Worm (Caenorhabditis elegans) whole organism, mixed stage, embryonic: Measurements from ENCODE around the gene rga-1.
A peak's percentile ranks its signal among the peaks of the same experiment; 100 is the strongest.

Experiments used
- M03D4.4 ChIP-seq: sonication (generic microtip); optimal IDR thresholded peaks from 2 replicates; lab custom pipeline; 2017; ENCODE audit warnings: mild to moderate bottlenecking, missing genetic modification characterization, missing compliant biosample characterization
- bed-3 ChIP-seq: fragments of 200-800 bp; sonication (Bioruptor generic); optimal IDR thresholded peaks from 3 replicates; lab custom pipeline; 2018; ENCODE audit warnings: mild to moderate bottlenecking, missing genetic modification characterization, moderate library complexity, missing compliant biosample characterization
- blmp-1 ChIP-seq: fragments of 150-350 bp; optimal IDR thresholded peaks from 2 replicates; lab custom pipeline; 2014; ENCODE audit warnings: missing biosample characterization, missing genetic modification characterization
- ceh-39 ChIP-seq: fragments of 150-350 bp; optimal IDR thresholded peaks from 2 replicates; lab custom pipeline; 2014; ENCODE audit warnings: missing biosample characterization, missing genetic modification characterization
- ceh-43 ChIP-seq: fragments of 200-800 bp; sonication (Bioruptor generic); optimal IDR thresholded peaks from 2 replicates; lab custom pipeline; 2018; ENCODE audit warnings: mild to moderate bottlenecking, missing genetic modification characterization, moderate library complexity, missing compliant biosample characterization
- ceh-83 ChIP-seq: fragments of 200-800 bp; sonication (Bioruptor generic); optimal IDR thresholded peaks from 2 replicates; lab custom pipeline; 2018; ENCODE audit warnings: mild to moderate bottlenecking, missing genetic modification characterization, missing compliant biosample characterization
- ces-1 ChIP-seq: fragments of 150-350 bp; optimal IDR thresholded peaks from 2 replicates; lab custom pipeline; 2014; ENCODE audit warnings: missing biosample characterization, missing genetic modification reagents, missing genetic modification characterization
- cnd-1 ChIP-seq: fragments of 200-800 bp; sonication (Bioruptor generic); optimal IDR thresholded peaks from 2 replicates; lab custom pipeline; 2018; ENCODE audit warnings: mild to moderate bottlenecking, missing genetic modification characterization, missing compliant biosample characterization
- drap-1 ChIP-seq: fragments of 200-800 bp; sonication (Bioruptor generic); optimal IDR thresholded peaks from 3 replicates; lab custom pipeline; 2018; ENCODE audit warnings: mild to moderate bottlenecking, missing genetic modification characterization, missing compliant biosample characterization
- elt-3 ChIP-seq: fragments of 150-350 bp; optimal IDR thresholded peaks from 2 replicates; lab custom pipeline; 2014; ENCODE audit warnings: missing biosample characterization, missing genetic modification characterization
- flh-1 ChIP-seq: fragments of 200-800 bp; sonication (Bioruptor generic); optimal IDR thresholded peaks from 2 replicates; lab custom pipeline; 2018; ENCODE audit warnings: mild to moderate bottlenecking, missing genetic modification characterization, moderate library complexity, missing compliant biosample characterization
- ham-2 ChIP-seq: fragments of 200-800 bp; sonication (Bioruptor generic); optimal IDR thresholded peaks from 2 replicates; lab custom pipeline; 2018; ENCODE audit warnings: mild to moderate bottlenecking, missing genetic modification characterization, missing compliant biosample characterization
- hlh-1 ChIP-seq: fragments of 150-350 bp; optimal IDR thresholded peaks from 2 replicates; lab custom pipeline; 2014; ENCODE audit warnings: missing biosample characterization, missing genetic modification reagents, missing genetic modification characterization
- lin-13 ChIP-seq: fragments of 150-350 bp; optimal IDR thresholded peaks from 2 replicates; lab custom pipeline; 2014; ENCODE audit warnings: missing biosample characterization, missing genetic modification characterization
- lin-32 ChIP-seq: fragments of 200-800 bp; sonication (Bioruptor generic); optimal IDR thresholded peaks from 2 replicates; lab custom pipeline; 2018; ENCODE audit warnings: mild to moderate bottlenecking, missing genetic modification characterization, missing compliant biosample characterization
- lsy-2 ChIP-seq: fragments of 150-350 bp; optimal IDR thresholded peaks from 2 replicates; lab custom pipeline; 2014; ENCODE audit warnings: missing biosample characterization, missing genetic modification characterization
- mab-5 ChIP-seq: fragments of 150-350 bp; optimal IDR thresholded peaks from 2 replicates; lab custom pipeline; 2014; ENCODE audit warnings: missing biosample characterization, missing genetic modification characterization
- mep-1 ChIP-seq: fragments of 150-350 bp; optimal IDR thresholded peaks from 2 replicates; lab custom pipeline; 2017; ENCODE audit warnings: missing biosample characterization, missing genetic modification reagents, missing genetic modification characterization, inconsistent platforms
- mls-2 ChIP-seq: sonication (generic microtip); optimal IDR thresholded peaks from 2 replicates; lab custom pipeline; 2016; ENCODE audit warnings: mild to moderate bottlenecking, missing genetic modification characterization, moderate library complexity, missing compliant biosample characterization
- nhr-12 ChIP-seq: fragments of 150-350 bp; optimal IDR thresholded peaks from 2 replicates; lab custom pipeline; 2014; ENCODE audit warnings: missing biosample characterization, missing genetic modification characterization
- nhr-237 ChIP-seq: fragments of 150-350 bp; optimal IDR thresholded peaks from 2 replicates; lab custom pipeline; 2014; ENCODE audit warnings: missing biosample characterization, missing genetic modification characterization
- nhr-28 ChIP-seq: fragments of 150-350 bp; optimal IDR thresholded peaks from 2 replicates; lab custom pipeline; 2014; ENCODE audit warnings: missing biosample characterization, missing genetic modification characterization
- pha-4 ChIP-seq: fragments of 150-350 bp; optimal IDR thresholded peaks from 2 replicates; lab custom pipeline; 2018; ENCODE audit warnings: missing biosample characterization, missing genetic modification reagents, missing genetic modification characterization
- sem-2 ChIP-seq: fragments of 200-800 bp; sonication (Bioruptor generic); optimal IDR thresholded peaks from 2 replicates; lab custom pipeline; 2018; ENCODE audit warnings: mild to moderate bottlenecking, missing genetic modification characterization, missing compliant biosample characterization
- snpc-4 ChIP-seq: fragments of 150-350 bp; optimal IDR thresholded peaks from 2 replicates; lab custom pipeline; 2014; ENCODE audit warnings: missing biosample characterization, missing genetic modification characterization
- sptf-1 ChIP-seq: sonication (generic microtip); optimal IDR thresholded peaks from 2 replicates; lab custom pipeline; 2017; ENCODE audit warnings: mild to moderate bottlenecking, missing genetic modification characterization, moderate library complexity, missing compliant biosample characterization
- tbx-8 ChIP-seq: fragments of 200-800 bp; sonication (Bioruptor generic); optimal IDR thresholded peaks from 2 replicates; lab custom pipeline; 2018; ENCODE audit warnings: mild to moderate bottlenecking, missing genetic modification characterization, moderate library complexity, missing compliant biosample characterization
- unc-120 ChIP-seq: sonication (generic microtip); optimal IDR thresholded peaks from 2 replicates; lab custom pipeline; 2017; ENCODE audit warnings: missing genetic modification characterization, missing compliant biosample characterization; ENCODE audit not compliant: poor library complexity, severe bottlenecking
- unc-39 ChIP-seq: fragments of 150-350 bp; optimal IDR thresholded peaks from 2 replicates; lab custom pipeline; 2014; ENCODE audit warnings: missing biosample characterization, missing genetic modification characterization
- unc-62 ChIP-seq: fragments of 150-350 bp; optimal IDR thresholded peaks from 2 replicates; lab custom pipeline; 2014; ENCODE audit warnings: missing biosample characterization, missing genetic modification reagents, missing genetic modification characterization
- zip-8 ChIP-seq: fragments of 150-350 bp; optimal IDR thresholded peaks from 2 replicates; lab custom pipeline; 2014; ENCODE audit warnings: missing biosample characterization, missing genetic modification characterization
- ztf-11 ChIP-seq: fragments of 150-350 bp; optimal IDR thresholded peaks from 2 replicates; lab custom pipeline; 2014; ENCODE audit warnings: missing biosample characterization, missing genetic modification characterization

Gene rga-1

DNA sequence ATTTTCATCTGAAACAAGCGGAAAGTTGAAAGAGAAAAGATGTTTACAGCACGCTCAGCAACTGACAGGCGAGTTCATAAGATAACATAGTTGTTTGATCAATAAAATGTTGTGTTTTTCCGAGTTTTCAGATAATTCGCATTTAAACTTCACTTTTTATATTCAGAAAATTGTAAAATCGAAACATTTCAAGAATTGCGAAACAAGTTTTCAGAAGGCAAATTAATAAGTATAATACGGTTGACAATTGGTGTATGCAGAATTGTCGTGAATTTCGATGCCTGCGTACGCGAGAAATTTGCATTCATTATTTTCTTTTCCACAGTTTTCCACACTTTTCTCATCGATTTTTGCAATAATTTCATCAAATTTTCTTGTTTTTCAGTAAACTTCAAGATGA, 30.6 kb downstream of the rga-1 start, which contains the start of the genes ooc-3 and B0334.4:
Gene ooc-3 (minus strand): TSS at position 15 of the 400 bp plus-strand sequence.
Gene B0334.4 (plus strand): TSS at position 386 of the 400 bp plus-strand sequence.
- TF ChIP-seq lsy-2 (peak; percentile 91), ces-1 (GFP tag; lab: Kevin White, UChicago) (peak; percentile 94), ham-2 (GFP tag; lab: Kevin White, UChicago) (no peak)

DNA sequence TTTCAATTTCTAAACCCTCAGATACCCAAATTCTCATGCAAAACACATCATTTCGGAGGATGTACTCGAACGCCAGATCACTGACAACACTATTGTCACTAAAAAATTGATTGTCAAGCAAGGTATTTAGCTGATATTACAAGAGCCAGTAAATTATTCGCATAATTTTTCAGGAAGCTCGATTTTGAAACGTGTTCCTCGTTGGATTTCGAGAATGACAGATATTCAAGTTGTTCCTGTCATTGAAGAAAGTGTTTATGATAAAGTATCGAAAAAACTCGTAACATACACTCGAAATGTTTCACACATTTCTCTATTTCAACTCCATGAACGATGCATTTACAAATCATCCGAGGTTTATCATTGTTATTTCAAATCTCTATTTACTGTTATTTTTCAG, 31.1 kb downstream of the rga-1 start:
- TF ChIP-seq unc-62 (no peak), hlh-1 (no peak), drap-1 (GFP tag; lab: Kevin White, UChicago) (no peak), unc-120 (no peak), bed-3 (GFP tag; lab: Kevin White, UChicago) (no peak), mls-2 (tag; lab: Kevin White, UChicago) (no peak), snpc-4 (no peak), ceh-43 (GFP tag; lab: Kevin White, UChicago) (no peak)

DNA sequence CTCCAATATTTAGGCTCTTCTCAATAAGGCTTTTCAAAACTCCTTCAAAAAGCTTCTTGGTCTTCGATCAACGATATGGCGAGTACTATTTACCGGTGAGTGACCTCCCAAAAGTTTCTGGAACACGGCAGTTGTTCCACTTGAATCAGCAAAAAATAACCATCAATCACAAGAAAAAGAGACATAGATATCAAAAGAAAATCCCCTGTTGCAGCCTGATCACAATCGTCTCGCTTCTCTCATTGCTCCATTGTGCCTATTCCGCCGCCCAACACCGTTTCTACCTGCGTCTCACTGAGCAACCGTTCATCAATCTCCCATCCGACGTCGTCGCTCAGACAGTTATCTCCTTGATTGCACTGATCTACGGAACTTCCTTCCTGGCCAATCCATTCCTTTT, 32.1 kb downstream of the rga-1 start, which contains the start of gene emc-5:
Gene emc-5 (plus strand): TSS at position 14 of the 400 bp plus-strand sequence.
- TF ChIP-seq lin-13 (tag; lab: Kevin White, UChicago) (no peak), cnd-1 (tag; lab: Kevin White, UChicago) (no peak), pha-4 (no peak), lin-32 (GFP tag; lab: Kevin White, UChicago) (no peak), ztf-11 (tag; lab: Kevin White, UChicago) (no peak), unc-39 (tag; lab: Kevin White, UChicago) (no peak), unc-120 (peak; percentile 57), zip-8 (tag; lab: Kevin White, UChicago) (no peak), tbx-8 (no peak), nhr-28 (no peak), mab-5 (tag; lab: Kevin White, UChicago) (no peak), hlh-1 (peak; percentile 66), mls-2 (tag; lab: Kevin White, UChicago) (no peak), unc-62 (peak; percentile 49), mep-1 (tag; lab: Kevin White, UChicago) (no peak), blmp-1 (tag; lab: Kevin White, UChicago) (no peak), nhr-237 (tag; lab: Kevin White, UChicago) (no peak), ham-2 (GFP tag; lab: Kevin White, UChicago) (no peak), elt-3 (tag; lab: Kevin White, UChicago) (no peak), lsy-2 (no peak), ceh-39 (no peak), bed-3 (GFP tag; lab: Kevin White, UChicago) (no peak), sem-2 (GFP tag; lab: Kevin White, UChicago) (no peak), drap-1 (GFP tag; lab: Kevin White, UChicago) (no peak)

DNA sequence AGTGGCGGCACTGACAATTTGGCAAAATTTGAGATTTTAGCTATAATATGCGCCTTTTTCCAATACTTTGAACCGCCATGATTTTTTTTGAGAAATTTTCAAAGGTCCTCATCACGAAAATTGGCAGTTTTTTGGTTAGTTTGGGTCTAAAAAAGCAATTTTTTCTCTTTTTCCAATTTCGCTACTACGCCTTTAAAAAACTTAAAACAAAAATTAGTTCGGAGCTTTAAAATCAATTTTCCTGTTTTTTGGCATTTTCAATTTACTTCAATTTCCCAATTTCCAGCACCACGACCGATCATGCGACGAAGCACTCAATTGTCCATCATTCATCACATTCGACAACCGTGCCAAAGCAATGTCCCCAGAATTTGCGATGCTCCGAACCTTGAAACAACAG, 32.7 kb downstream of the rga-1 start, which contains the start of gene B0334.5:
Gene B0334.5 (plus strand): TSS at position 301 of the 400 bp plus-strand sequence.
- TF ChIP-seq nhr-12 (tag; lab: Kevin White, UChicago): no peak
- TF ChIP-seq blmp-1 (tag; lab: Kevin White, UChicago): no peak
- TF ChIP-seq flh-1 (GFP tag; lab: Kevin White, UChicago): no peak
- TF ChIP-seq ces-1 (GFP tag; lab: Kevin White, UChicago): no peak
- TF ChIP-seq ceh-83 (GFP tag; lab: Kevin White, UChicago): no peak
- TF ChIP-seq nhr-28: no peak

DNA sequence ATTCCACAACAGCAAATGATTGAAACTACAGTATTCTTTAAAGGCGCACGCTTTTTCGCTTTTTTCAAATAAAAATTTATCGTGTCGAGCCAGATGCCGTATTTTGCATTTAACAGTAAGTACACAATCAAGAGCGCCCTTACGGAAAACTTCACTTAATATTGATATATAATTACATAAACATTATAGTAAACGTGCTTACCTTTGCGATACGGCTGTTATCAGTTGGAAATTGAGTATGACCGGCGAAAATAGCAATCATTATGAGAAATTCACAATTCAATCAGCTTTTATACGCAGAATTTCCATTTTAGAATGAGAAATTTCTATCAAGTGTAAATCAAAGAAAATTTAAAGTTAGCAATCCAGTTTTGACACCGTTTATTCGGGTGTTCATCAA, 35.5 kb downstream of the rga-1 start, which contains the start of gene B0334.20:
Gene B0334.20 (minus strand): TSS at position 262 of the 400 bp plus-strand sequence.
- TF ChIP-seq lin-32 (GFP tag; lab: Kevin White, UChicago): no peak
- TF ChIP-seq ceh-83 (GFP tag; lab: Kevin White, UChicago): no peak
- no peak for TF ChIP-seq nhr-237 (tag; lab: Kevin White, UChicago)
- TF ChIP-seq ceh-43 (GFP tag; lab: Kevin White, UChicago): no peak
- no peak for TF ChIP-seq hlh-1
- no peak for TF ChIP-seq M03D4.4 (tag; lab: Kevin White, UChicago)
- no peak for TF ChIP-seq unc-62
- no peak for TF ChIP-seq ceh-39
- no peak for TF ChIP-seq nhr-12 (tag; lab: Kevin White, UChicago)
- no peak for TF ChIP-seq snpc-4
- no peak for TF ChIP-seq ces-1 (GFP tag; lab: Kevin White, UChicago)
- TF ChIP-seq bed-3 (GFP tag; lab: Kevin White, UChicago): no peak
- no peak for TF ChIP-seq sem-2 (GFP tag; lab: Kevin White, UChicago)
- TF ChIP-seq unc-120: no peak
- TF ChIP-seq sptf-1: no peak
- TF ChIP-seq, all 35 proteins: peak for 0
